Worm (Caenorhabditis elegans) whole organism, late embryonic: Measurements from ENCODE around the gene C27D6.1.

ENCODE experiments used
- C38D4.7 ChIP-seq: fragments of 200-800 bp; sonication (Bioruptor generic); optimal IDR thresholded peaks from 2 replicates; lab custom pipeline; 2018; ENCODE audit warnings: mild to moderate bottlenecking, missing genetic modification characterization, moderate library complexity, missing compliant biosample characterization
- K09A11.1 ChIP-seq: sonication (generic microtip); optimal IDR thresholded peaks from 2 replicates; lab custom pipeline; 2017; ENCODE audit warnings: antibody characterized with exemption, mild to moderate bottlenecking, missing genetic modification characterization, missing compliant biosample characterization; ENCODE audit not compliant: insufficient read depth
- Y22D7AL.16 ChIP-seq: sonication (generic microtip); optimal IDR thresholded peaks from 2 replicates; lab custom pipeline; 2016; ENCODE audit warnings: missing genetic modification characterization, missing compliant biosample characterization
- ama-1 ChIP-seq: fragments of 150-350 bp; optimal IDR thresholded peaks from 2 replicates; lab custom pipeline; 2014
- ceh-14 ChIP-seq: sonication (generic microtip); optimal IDR thresholded peaks from 2 replicates; lab custom pipeline; 2016; ENCODE audit warnings: missing genotype, missing genetic modification characterization, missing compliant biosample characterization
- ceh-18 ChIP-seq: sonication (generic microtip); optimal IDR thresholded peaks from 2 replicates; lab custom pipeline; 2016; ENCODE audit warnings: missing genetic modification characterization, missing compliant biosample characterization
- ceh-19 ChIP-seq: fragments of 200-800 bp; sonication (Bioruptor generic); optimal IDR thresholded peaks from 2 replicates; lab custom pipeline; 2018; ENCODE audit warnings: mild to moderate bottlenecking, missing genetic modification characterization, missing compliant biosample characterization
- ceh-2 ChIP-seq: sonication (generic microtip); optimal IDR thresholded peaks from 2 replicates; lab custom pipeline; 2016; ENCODE audit warnings: missing genotype, missing genetic modification characterization, missing compliant biosample characterization
- ceh-24 ChIP-seq: sonication (generic microtip); optimal IDR thresholded peaks from 2 replicates; lab custom pipeline; 2016; ENCODE audit warnings: mild to moderate bottlenecking, missing genetic modification characterization, missing compliant biosample characterization
- ceh-31 ChIP-seq: sonication (generic microtip); optimal IDR thresholded peaks from 2 replicates; lab custom pipeline; 2016; ENCODE audit warnings: missing genetic modification characterization, missing compliant biosample characterization
- ceh-34 ChIP-seq: sonication (generic microtip); optimal IDR thresholded peaks from 2 replicates; lab custom pipeline; 2016; ENCODE audit warnings: mild to moderate bottlenecking, missing genetic modification characterization, missing compliant biosample characterization
- ceh-45 ChIP-seq: fragments of 200-800 bp; sonication (Bioruptor generic); IDR thresholded peaks from 2 replicates; pipeline ENCODE4 v1.3.6; 2022; ENCODE audit warnings: missing genetic modification reagents, missing genetic modification characterization, missing compliant biosample characterization
- ceh-48 ChIP-seq: sonication (generic microtip); optimal IDR thresholded peaks from 2 replicates; lab custom pipeline; 2016; ENCODE audit warnings: missing genetic modification characterization, inconsistent platforms, missing compliant biosample characterization
- dmd-4 ChIP-seq: sonication (generic microtip); optimal IDR thresholded peaks from 2 replicates; lab custom pipeline; 2016; ENCODE audit warnings: borderline replicate concordance, missing genetic modification characterization, missing compliant biosample characterization
- dve-1 ChIP-seq: sonication (generic microtip); optimal IDR thresholded peaks from 2 replicates; lab custom pipeline; 2017; ENCODE audit warnings: antibody characterized with exemption, mild to moderate bottlenecking, missing genetic modification characterization, missing compliant biosample characterization
- elt-2 ChIP-seq: sonication (generic microtip); optimal IDR thresholded peaks from 2 replicates; lab custom pipeline; 2016; ENCODE audit warnings: missing genetic modification reagents, missing genetic modification characterization, missing compliant biosample characterization
- elt-4 ChIP-seq: sonication (generic microtip); optimal IDR thresholded peaks from 2 replicates; lab custom pipeline; 2016; ENCODE audit warnings: missing genetic modification characterization, missing compliant biosample characterization
- hlh-13 ChIP-seq: fragments of 200-800 bp; sonication (Bioruptor generic); optimal IDR thresholded peaks from 2 replicates; lab custom pipeline; 2018; ENCODE audit warnings: mild to moderate bottlenecking, missing genetic modification characterization, missing compliant biosample characterization
- hlh-15 ChIP-seq: sonication (generic microtip); optimal IDR thresholded peaks from 2 replicates; lab custom pipeline; 2016; ENCODE audit warnings: missing genetic modification characterization, missing compliant biosample characterization
- hlh-30 ChIP-seq: sonication (generic microtip); optimal IDR thresholded peaks from 2 replicates; lab custom pipeline; 2017; ENCODE audit warnings: antibody characterized with exemption, missing genetic modification characterization, missing compliant biosample characterization; ENCODE audit not compliant: insufficient read depth
- hlh-8 ChIP-seq: sonication (generic microtip); optimal IDR thresholded peaks from 2 replicates; lab custom pipeline; 2016; ENCODE audit warnings: missing genotype, missing genetic modification characterization, missing compliant biosample characterization
- madf-2 ChIP-seq: sonication (generic microtip); optimal IDR thresholded peaks from 2 replicates; lab custom pipeline; 2017; ENCODE audit warnings: missing genetic modification characterization, missing compliant biosample characterization
- nfya-1 ChIP-seq: sonication (generic microtip); optimal IDR thresholded peaks from 2 replicates; lab custom pipeline; 2017; ENCODE audit warnings: missing genetic modification characterization, mild to moderate bottlenecking, missing compliant biosample characterization, antibody characterized with exemption, moderate library complexity
- nhr-11 ChIP-seq: fragments of 150-350 bp; optimal IDR thresholded peaks from 2 replicates; lab custom pipeline; 2014; ENCODE audit warnings: missing biosample characterization, missing genetic modification characterization
- nhr-232 ChIP-seq: sonication (generic microtip); optimal IDR thresholded peaks from 2 replicates; lab custom pipeline; 2016; ENCODE audit warnings: missing genetic modification characterization, missing compliant biosample characterization
- odd-2 ChIP-seq: sonication (generic microtip); optimal IDR thresholded peaks from 2 replicates; lab custom pipeline; 2017; ENCODE audit warnings: antibody characterized with exemption, mild to moderate bottlenecking, missing genetic modification characterization, missing compliant biosample characterization
- pat-9 ChIP-seq: fragments of 200-800 bp; sonication (Bioruptor generic); optimal IDR thresholded peaks from 2 replicates; lab custom pipeline; 2018; ENCODE audit warnings: mild to moderate bottlenecking, missing genetic modification characterization, moderate library complexity, missing compliant biosample characterization
- pax-1 ChIP-seq: fragments of 150-350 bp; optimal IDR thresholded peaks from 2 replicates; lab custom pipeline; 2014; ENCODE audit warnings: missing biosample characterization, missing genetic modification characterization
- pha-4 ChIP-seq: fragments of 150-350 bp; optimal IDR thresholded peaks from 2 replicates; lab custom pipeline; 2018; ENCODE audit warnings: missing biosample characterization, missing genetic modification reagents, missing genetic modification characterization
- pqm-1 ChIP-seq: sonication (generic microtip); optimal IDR thresholded peaks from 2 replicates; lab custom pipeline; 2016; ENCODE audit warnings: missing genetic modification characterization, missing compliant biosample characterization
- rnt-1 ChIP-seq: sonication (generic microtip); optimal IDR thresholded peaks from 2 replicates; lab custom pipeline; 2016; ENCODE audit warnings: missing genetic modification characterization, missing compliant biosample characterization
- sox-2 ChIP-seq: fragments of 200-800 bp; sonication (Bioruptor generic); IDR thresholded peaks from 2 replicates; pipeline ENCODE4 v1.3.6; 2022; ENCODE audit warnings: missing genetic modification reagents, missing genetic modification characterization, missing compliant biosample characterization
- syd-9 ChIP-seq: sonication (generic microtip); optimal IDR thresholded peaks from 2 replicates; lab custom pipeline; 2016; ENCODE audit warnings: mild to moderate bottlenecking, missing genetic modification characterization, moderate library complexity, missing compliant biosample characterization
- unc-3 ChIP-seq, 2 experiments: fragments of 200-800 bp in 1 of 2; sonication (Bioruptor generic) in 1 of 2; sonication (generic microtip) in 1 of 2; conservative IDR thresholded peaks in 1 of 2; optimal IDR thresholded peaks in 1 of 2; 2 replicates each; pipeline versions ENCODE4 v1.3.6 to Lab custom; 2016 to 2022; ENCODE audit warnings: missing compliant biosample characterization in 2 of 2, missing genetic modification characterization in 2 of 2, missing genetic modification reagents in 1 of 2
- unc-42 ChIP-seq: sonication (generic microtip); optimal IDR thresholded peaks from 2 replicates; lab custom pipeline; 2016; ENCODE audit warnings: missing genotype, missing genetic modification characterization, missing compliant biosample characterization
- unc-55 ChIP-seq: sonication (generic microtip); optimal IDR thresholded peaks from 2 replicates; lab custom pipeline; 2017; ENCODE audit warnings: missing biosample characterization, missing genetic modification reagents, missing genetic modification characterization
- unc-86 ChIP-seq: sonication (generic microtip); optimal IDR thresholded peaks from 2 replicates; lab custom pipeline; 2016; ENCODE audit warnings: missing genetic modification characterization, missing compliant biosample characterization
- ztf-16 ChIP-seq: sonication (generic microtip); optimal IDR thresholded peaks from 2 replicates; lab custom pipeline; 2017; ENCODE audit warnings: missing genetic modification characterization, missing compliant biosample characterization

Gene C27D6.1

DNA sequence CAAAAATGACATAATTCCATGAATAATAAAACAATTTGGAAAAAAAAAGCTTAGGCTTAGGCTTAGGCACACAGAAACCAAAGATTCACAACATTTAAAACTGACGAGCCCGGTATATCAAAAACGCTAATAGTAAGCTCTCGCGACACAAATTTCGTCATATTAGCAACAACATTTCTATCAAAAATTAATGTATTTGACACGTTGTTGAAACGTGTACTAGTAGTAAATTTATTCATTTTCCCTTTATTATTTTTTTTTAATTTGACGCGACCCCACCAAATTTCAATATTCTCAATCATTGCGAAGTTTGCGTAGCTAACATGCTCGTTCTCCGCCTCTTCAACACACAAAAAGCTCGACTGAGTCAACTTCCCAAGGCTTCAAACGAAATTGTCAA lies 39.4 kb downstream of the C27D6.1 start, which contains the start of gene C34F11.2:
TSS of gene C34F11.2 (plus strand) at position 301 of the 400 bp plus-strand sequence.
- no peak for TF ChIP-seq unc-42
- TF ChIP-seq ceh-19 (GFP tag; lab: Kevin White, UChicago), result no peak
- no peak for TF ChIP-seq ceh-45 (GFP tag; lab: Robert Waterston, UW)
- no peak for TF ChIP-seq dmd-4 (tag; lab: Kevin White, UChicago)
- TF ChIP-seq ztf-16 (tag; lab: Kevin White, UChicago), result no peak
- TF ChIP-seq hlh-13 (GFP tag; lab: Kevin White, UChicago), result no peak

DNA sequence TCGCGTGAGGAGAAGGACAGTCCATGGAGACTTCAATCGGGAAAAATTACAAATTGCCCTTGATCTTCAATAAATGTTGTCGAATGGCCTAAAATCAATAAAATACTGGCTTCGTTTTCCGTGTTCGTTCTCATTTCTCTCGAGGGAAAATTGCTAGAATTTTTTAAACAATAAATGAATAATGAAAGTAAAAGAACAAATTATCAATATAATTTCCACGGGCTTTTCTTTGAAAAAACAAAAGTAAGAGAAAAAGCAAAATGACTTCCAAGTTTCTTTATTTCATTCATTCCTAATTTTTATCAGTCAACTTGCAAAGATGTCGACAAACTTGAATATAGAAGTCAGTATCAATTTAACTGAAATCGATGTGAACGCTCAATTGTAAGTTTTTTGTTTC lies 40.1 kb downstream of the C27D6.1 start, which contains the start of gene C34F11.1:
TSS of gene C34F11.1 (plus strand) at position 301 of the 400 bp plus-strand sequence.
- TF ChIP-seq hlh-15 (tag; lab: Kevin White, UChicago) (no peak), C38D4.7 (GFP tag; lab: Kevin White, UChicago) (no peak), pha-4 (no peak)

DNA sequence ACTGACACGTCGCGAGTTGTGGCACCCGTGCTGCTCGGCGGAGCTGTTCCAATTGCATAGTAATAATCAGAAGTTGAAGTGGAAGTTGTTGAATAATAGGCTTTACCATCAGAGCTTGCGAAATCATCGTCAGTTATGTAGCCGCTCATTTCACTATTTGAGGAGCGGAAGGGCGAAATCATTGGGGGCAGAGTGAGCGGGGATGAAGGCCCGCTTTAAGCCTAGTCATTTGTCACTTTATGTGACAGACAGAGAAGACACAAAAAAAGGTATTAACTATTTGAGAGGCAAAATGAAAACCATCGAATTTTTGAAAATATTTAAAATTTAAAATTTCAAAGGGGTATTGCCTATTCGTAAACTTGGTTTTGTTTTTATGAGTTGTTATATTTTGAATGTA lies 45.8 kb downstream of the C27D6.1 start:
- TF ChIP-seq unc-55 (GFP tag; lab: Kevin White, UChicago), result no peak
- no peak for TF ChIP-seq syd-9 (tag; lab: Kevin White, UChicago)
- no peak for TF ChIP-seq Y22D7AL.16 (tag; lab: Kevin White, UChicago)
- no peak for TF ChIP-seq pha-4
- no peak for TF ChIP-seq nhr-11 (tag; lab: Kevin White, UChicago)
- no peak for TF ChIP-seq elt-4 (tag; lab: Kevin White, UChicago)
- no peak for TF ChIP-seq C38D4.7 (GFP tag; lab: Kevin White, UChicago)
- TF ChIP-seq ceh-24 (tag; lab: Kevin White, UChicago), result no peak

DNA sequence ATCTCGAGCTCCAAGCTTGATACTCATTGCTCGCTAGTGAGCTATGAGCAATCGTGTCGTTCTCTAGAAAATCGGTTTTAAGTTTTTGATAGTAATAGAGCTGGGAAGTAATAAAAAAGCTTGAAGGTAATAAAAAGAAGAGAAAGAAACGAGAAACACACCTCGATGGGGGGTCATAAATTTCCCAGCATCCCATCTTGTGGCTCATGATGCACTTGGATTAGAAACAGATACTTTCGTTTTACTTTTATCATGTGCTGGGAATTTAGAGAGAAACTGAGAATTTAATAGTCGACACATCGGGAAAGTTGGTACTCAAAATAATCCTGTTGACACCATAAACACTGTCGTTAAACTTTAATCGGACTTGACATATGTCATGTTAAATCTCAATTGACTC lies 48.1 kb downstream of the C27D6.1 start:
- TF ChIP-seq nhr-232 (tag; lab: Kevin White, UChicago), result no peak
- no peak for TF ChIP-seq hlh-15 (tag; lab: Kevin White, UChicago)
- no peak for TF ChIP-seq Y22D7AL.16 (tag; lab: Kevin White, UChicago)
- no peak for TF ChIP-seq unc-55 (GFP tag; lab: Kevin White, UChicago)
- no peak for TF ChIP-seq dve-1 (tag; lab: Kevin White, UChicago)
- no peak for TF ChIP-seq odd-2 (tag; lab: Kevin White, UChicago)
- TF ChIP-seq ceh-48 (tag; lab: Kevin White, UChicago), result no peak
- no peak for TF ChIP-seq sox-2 (GFP tag; lab: Robert Waterston, UW)
- no peak for TF ChIP-seq hlh-8 (tag; lab: Kevin White, UChicago)
- TF ChIP-seq pqm-1 (tag; lab: Kevin White, UChicago), result no peak
- TF ChIP-seq madf-2 (tag; lab: Kevin White, UChicago), result no peak
- no peak for TF ChIP-seq ama-1
- TF ChIP-seq, all 69 proteins: peak for 0

DNA sequence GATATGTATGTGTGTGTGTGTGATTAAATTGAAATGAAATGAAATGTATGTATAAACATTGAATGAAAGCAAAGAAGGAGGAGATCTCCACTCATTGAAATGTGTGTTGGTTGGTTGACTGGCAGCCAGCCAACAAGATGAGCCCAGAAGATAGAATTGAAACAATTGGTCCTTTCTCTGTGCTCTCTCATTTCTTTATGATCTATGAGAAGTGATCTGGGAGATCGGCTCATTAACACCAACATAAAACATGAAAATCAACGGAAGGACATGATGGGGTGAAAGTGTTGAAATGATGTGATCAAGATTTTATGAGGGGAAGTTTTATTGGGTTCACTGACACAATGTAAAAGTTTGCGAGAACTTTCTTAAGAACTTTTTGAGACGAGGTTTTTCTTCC lies 50.3 kb downstream of the C27D6.1 start:
- TF ChIP-seq pqm-1 (tag; lab: Kevin White, UChicago) (no peak), ceh-2 (tag; lab: Kevin White, UChicago) (no peak), ceh-31 (tag; lab: Kevin White, UChicago) (no peak), ceh-18 (tag; lab: Kevin White, UChicago) (peak; percentile 0), elt-2 (tag; lab: Kevin White, UChicago) (no peak), unc-55 (GFP tag; lab: Kevin White, UChicago) (peak; percentile 77), rnt-1 (peak; percentile 21), nfya-1 (tag; lab: Kevin White, UChicago) (peak; percentile 26)

DNA sequence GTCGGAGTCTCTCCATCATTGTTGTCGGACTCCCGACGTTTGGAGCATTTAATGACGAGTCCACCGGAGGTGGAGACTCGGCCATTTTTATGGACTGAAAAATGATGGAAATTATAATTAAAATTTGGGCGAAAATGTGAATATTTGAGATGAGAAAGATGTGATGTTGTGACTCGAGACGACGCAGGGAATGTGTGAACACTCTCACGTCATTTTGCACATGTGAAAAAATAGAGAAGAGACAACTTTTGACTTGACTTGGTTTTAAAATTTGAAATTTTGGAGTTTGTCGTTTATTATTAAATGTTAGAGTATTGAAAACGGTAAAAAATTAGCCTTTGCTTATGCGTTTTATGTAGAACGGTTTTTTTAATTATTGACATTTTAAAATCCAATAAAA lies 52.7 kb downstream of the C27D6.1 start, which contains the start of gene dsh-1:
TSS of gene dsh-1 (minus strand) at position 101 of the 400 bp plus-strand sequence.
- TF ChIP-seq unc-86 (tag; lab: Kevin White, UChicago) (no peak), ceh-14 (no peak), hlh-8 (tag; lab: Kevin White, UChicago) (no peak), hlh-30 (tag; lab: Kevin White, UChicago) (no peak), ceh-34 (tag; lab: Kevin White, UChicago) (no peak), pax-1 (no peak), pat-9 (tag; lab: Kevin White, UChicago) (no peak), ceh-45 (GFP tag; lab: Robert Waterston, UW) (no peak), unc-3 (GFP tag; conservative IDR thresholded peaks at IDR 0.05; lab: Robert Waterston, UW) (no peak), unc-3 (tag; optimal IDR thresholded peaks at IDR 0.05; lab: Kevin White, UChicago) (no peak), K09A11.1 (tag; lab: Kevin White, UChicago) (no peak), ceh-2 (tag; lab: Kevin White, UChicago) (no peak)
